Worm (Caenorhabditis elegans): ENCODE data around the gene F45D3.4.

ce11 chrV:12596196-12596595 lies 43.2 kb upstream of the F45D3.4 start, which contains the start of gene mma-1:
- TF ChIP-seq B0310.2 (tag; optimal IDR thresholded peaks at IDR 0.05) (no peak), tbx-37 (GFP tag; conservative IDR thresholded peaks at IDR 0.05) (no peak), tra-4 (tag; optimal IDR thresholded peaks at IDR 0.05) (no peak), ama-1 (optimal IDR thresholded peaks at IDR 0.05) (no peak)

Data from whole organism, early embryonic.